Worm (Caenorhabditis elegans): ENCODE results near the gene srg-8.

The srg-8 gene

DNA sequence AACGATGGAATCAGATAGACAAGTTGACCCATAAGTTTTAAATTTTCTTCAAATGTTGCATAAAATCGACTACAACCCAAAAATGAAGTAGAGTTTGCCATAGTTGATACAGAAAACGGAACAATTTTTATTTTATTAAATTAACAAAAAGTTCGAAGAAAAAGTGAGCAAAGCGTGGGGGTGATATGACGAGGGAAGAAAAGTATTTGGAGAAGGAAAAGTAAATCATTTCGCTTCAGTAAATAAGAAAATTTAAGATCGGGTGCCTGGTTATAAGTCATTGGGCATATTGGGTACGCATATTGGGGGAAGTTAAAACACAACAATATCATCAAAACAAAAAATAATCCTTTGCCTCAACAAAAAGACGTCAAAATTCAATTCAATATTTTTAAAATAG, 11.3 kb upstream of the srg-8 start, which contains the start of gene srg-6:
srg-6 (minus strand) TSS at position 101 of the 400 bp plus-strand sequence.
- TF ChIP-seq nhr-84 (tag; optimal IDR thresholded peaks at IDR 0.05): no peak
- no peak for TF ChIP-seq ces-1 (GFP tag; optimal IDR thresholded peaks at IDR 0.05)
- no peak for TF ChIP-seq lin-13 (GFP tag; optimal IDR thresholded peaks at IDR 0.05)
- no peak for TF ChIP-seq nhr-28 (tag; optimal IDR thresholded peaks at IDR 0.05)
- no peak for TF ChIP-seq isw-1 (GFP tag; IDR thresholded peaks at IDR 0.05)

DNA sequence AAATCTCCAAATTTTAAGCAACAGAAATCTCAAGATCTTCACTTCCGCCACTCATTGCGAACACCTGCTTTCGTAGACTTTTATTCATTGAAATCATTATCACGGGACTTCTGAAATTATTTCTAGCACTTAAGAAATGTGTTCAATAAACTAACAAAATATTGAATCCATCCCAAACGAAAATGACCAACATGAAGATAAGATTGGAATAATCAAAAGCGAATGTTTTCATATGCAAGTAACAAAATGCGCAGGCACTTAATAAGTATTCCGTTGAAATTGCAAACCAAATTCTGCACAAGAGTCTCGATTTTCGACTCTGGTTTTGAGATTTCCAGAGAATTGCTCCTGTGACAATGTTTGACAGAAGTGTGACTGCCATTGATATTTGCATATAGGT, 9.8 kb upstream of the srg-8 start, which contains the start of gene srg-5:
srg-5 (minus strand) TSS at position 101 of the 400 bp plus-strand sequence.
- TF ChIP-seq dsc-1 (tag; optimal IDR thresholded peaks at IDR 0.05): no peak
- TF ChIP-seq zip-4 (GFP tag; optimal IDR thresholded peaks at IDR 0.05): no peak
- TF ChIP-seq nhr-84 (tag; optimal IDR thresholded peaks at IDR 0.05): no peak
- TF ChIP-seq mep-1 (tag; optimal IDR thresholded peaks at IDR 0.05): no peak
- TF ChIP-seq nhr-90 (tag; optimal IDR thresholded peaks at IDR 0.05; ENCODE audit: poor library complexity): no peak
- TF ChIP-seq ces-1 (GFP tag; optimal IDR thresholded peaks at IDR 0.05): no peak
- TF ChIP-seq C16A3.4 (tag; optimal IDR thresholded peaks at IDR 0.05): no peak
- TF ChIP-seq jun-1 (tag; optimal IDR thresholded peaks at IDR 0.05): no peak
- TF ChIP-seq lin-14 (GFP tag; optimal IDR thresholded peaks at IDR 0.05): no peak
- no peak for TF ChIP-seq ztf-4 (tag; optimal IDR thresholded peaks at IDR 0.05)
- TF ChIP-seq Y116A8C.19 (tag; optimal IDR thresholded peaks at IDR 0.05; ENCODE audit: borderline replicate concordance): no peak

DNA sequence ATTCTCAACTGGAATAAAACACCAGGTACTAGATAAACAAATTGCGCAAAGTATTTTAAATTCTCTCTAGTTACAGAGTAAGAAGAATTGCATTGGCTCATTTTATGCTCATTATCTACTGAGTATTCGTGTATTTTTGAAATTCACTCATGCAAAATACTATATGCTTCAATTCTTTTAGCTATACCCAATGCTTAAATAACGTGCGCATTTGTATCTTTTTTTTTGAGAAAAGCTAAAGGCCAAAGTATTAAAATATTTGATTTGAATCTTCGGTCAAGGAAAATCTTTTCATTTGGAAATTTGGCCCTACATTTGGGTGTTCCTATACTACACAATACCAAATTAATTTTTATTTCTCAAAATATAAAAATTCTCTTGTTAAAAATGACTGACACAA, 7.3 kb upstream of the srg-8 start, which contains the start of gene srg-4:
srg-4 (minus strand) TSS at position 101 of the 400 bp plus-strand sequence.
- no peak for TF ChIP-seq elt-2 (tag; optimal IDR thresholded peaks at IDR 0.05)
- TF ChIP-seq ceh-63 (GFP tag; optimal IDR thresholded peaks at IDR 0.05): no peak
- no peak for TF ChIP-seq dsc-1 (tag; optimal IDR thresholded peaks at IDR 0.05)
- TF ChIP-seq C04F5.9 (tag; optimal IDR thresholded peaks at IDR 0.05): no peak
- TF ChIP-seq unc-30 (tag; optimal IDR thresholded peaks at IDR 0.05): no peak
- no peak for TF ChIP-seq hpl-2 (GFP tag; optimal IDR thresholded peaks at IDR 0.05)
- TF ChIP-seq zip-4 (GFP tag; optimal IDR thresholded peaks at IDR 0.05): no peak
- TF ChIP-seq ztf-11 (tag; optimal IDR thresholded peaks at IDR 0.05): no peak
- TF ChIP-seq swsn-7 (tag; optimal IDR thresholded peaks at IDR 0.05): no peak
- TF ChIP-seq mdl-1 (tag; optimal IDR thresholded peaks at IDR 0.05): no peak
- no peak for TF ChIP-seq pax-3 (tag; optimal IDR thresholded peaks at IDR 0.05)
- TF ChIP-seq nhr-90 (tag; optimal IDR thresholded peaks at IDR 0.05; ENCODE audit: poor library complexity): no peak
- TF ChIP-seq nhr-85 (tag): no peak
- no peak for TF ChIP-seq C16A3.4 (tag; optimal IDR thresholded peaks at IDR 0.05)
- no peak for TF ChIP-seq vab-15 (tag; optimal IDR thresholded peaks at IDR 0.05)

- no peak for TF ChIP-seq mdl-1 (tag; optimal IDR thresholded peaks at IDR 0.05)
- TF ChIP-seq nhr-71 (tag; optimal IDR thresholded peaks at IDR 0.05): no peak
- TF ChIP-seq unc-130 (tag; optimal IDR thresholded peaks at IDR 0.05): no peak
- no peak for TF ChIP-seq hpl-2 (GFP tag; optimal IDR thresholded peaks at IDR 0.05)
- no peak for TF ChIP-seq xbp-1 (tag; optimal IDR thresholded peaks at IDR 0.05)
- no peak for TF ChIP-seq mep-1 (tag; optimal IDR thresholded peaks at IDR 0.05)
- TF ChIP-seq alr-1 (tag; optimal IDR thresholded peaks at IDR 0.05; ENCODE audit: borderline replicate concordance): no peak
- TF ChIP-seq nhr-20 (tag; optimal IDR thresholded peaks at IDR 0.05): no peak
- no peak for TF ChIP-seq rnt-1 (tag; optimal IDR thresholded peaks at IDR 0.05)
- no peak for TF ChIP-seq pqm-1 (tag; optimal IDR thresholded peaks at IDR 0.05)
- TF ChIP-seq hlh-4 (tag; optimal IDR thresholded peaks at IDR 0.05): no peak
- no peak for TF ChIP-seq ceh-8 (GFP tag; optimal IDR thresholded peaks at IDR 0.05)
- TF ChIP-seq lin-13 (GFP tag; optimal IDR thresholded peaks at IDR 0.05): no peak
- TF ChIP-seq efl-3 (GFP tag; optimal IDR thresholded peaks at IDR 0.05): no peak
- TF ChIP-seq nhr-77 (tag; optimal IDR thresholded peaks at IDR 0.05): no peak
- TF ChIP-seq lir-3 (tag; optimal IDR thresholded peaks at IDR 0.05; ENCODE audit: poor library complexity): no peak
- TF ChIP-seq ztf-11 (tag; optimal IDR thresholded peaks at IDR 0.05): no peak
- TF ChIP-seq lin-35 (GFP tag; optimal IDR thresholded peaks at IDR 0.05): no peak
These were observed 5.5 kb upstream of the srg-8 start, which contains the start of gene srg-2 for ce11 chrIII:6260115-6260514. Gene srg-2, minus strand, starts transcription at chrIII:6260215.

Data from whole organism, L1 larva.